Fruit fly (Drosophila melanogaster) whole organism, embryonic: ENCODE measurements around the gene Dbp21E2.

ENCODE experiments used
- Aef1 ChIP-seq: fragments of 200-800 bp; sonication (Bioruptor generic); IDR thresholded peaks from 3 replicates; pipeline ENCODE4 v1.3.6; 2022; ENCODE audit warnings: missing biosample characterization, missing genetic modification characterization
- Atf-2 ChIP-seq: fragments of 200-800 bp; sonication (Bioruptor generic); optimal IDR thresholded peaks from 2 replicates; lab custom pipeline; 2016; ENCODE audit warnings: missing biosample characterization, missing genetic modification characterization
- C15 ChIP-seq: fragments of 200-800 bp; sonication (Bioruptor generic); IDR thresholded peaks from 3 replicates; pipeline ENCODE4 v1.3.6; 2022; ENCODE audit warnings: missing biosample characterization, missing genetic modification characterization
- CG10959 ChIP-seq: fragments of 200-800 bp; sonication (Bioruptor generic); IDR thresholded peaks from 2 replicates; pipeline ENCODE4 v1.3.6; 2022; ENCODE audit warnings: missing biosample characterization, missing genetic modification characterization
- CG11723 ChIP-seq: fragments of 200-800 bp; sonication (Bioruptor generic); optimal IDR thresholded peaks from 2 replicates; lab custom pipeline; 2017; ENCODE audit warnings: missing biosample characterization, mild to moderate bottlenecking, missing genetic modification characterization
- CG12744 ChIP-seq: fragments of 200-800 bp; sonication (Bioruptor generic); optimal IDR thresholded peaks from 2 replicates; lab custom pipeline; 2016; ENCODE audit warnings: missing biosample characterization, missing genetic modification characterization
- CG1603 ChIP-seq: fragments of 200-800 bp; sonication (Bioruptor generic); optimal IDR thresholded peaks from 2 replicates; lab custom pipeline; 2019; ENCODE audit warnings: missing biosample characterization, mild to moderate bottlenecking, missing genetic modification characterization, moderate library complexity
- CG18476 ChIP-seq: fragments of 200-800 bp; sonication (Bioruptor generic); optimal IDR thresholded peaks from 2 replicates; lab custom pipeline; 2016; ENCODE audit warnings: missing biosample characterization, mild to moderate bottlenecking, missing genetic modification characterization
- CG18599 ChIP-seq: fragments of 200-800 bp; sonication (Bioruptor generic); optimal IDR thresholded peaks from 3 replicates; lab custom pipeline; 2017; ENCODE audit warnings: missing biosample characterization, missing genetic modification characterization, mild to moderate bottlenecking, moderate library complexity, missing genetic modification reagents
- CG30403 ChIP-seq: fragments of 200-800 bp; sonication (Bioruptor generic); optimal IDR thresholded peaks from 3 replicates; lab custom pipeline; 2016; ENCODE audit warnings: missing biosample characterization, missing genetic modification characterization
- CG34376 ChIP-seq: fragments of 200-800 bp; sonication (Bioruptor generic); optimal IDR thresholded peaks from 2 replicates; lab custom pipeline; 2018; ENCODE audit warnings: missing biosample characterization, mild to moderate bottlenecking, missing genetic modification characterization
- CG6272 ChIP-seq: fragments of 200-800 bp; sonication (Bioruptor generic); IDR thresholded peaks from 2 replicates; pipeline ENCODE4 v1.3.6; 2022; ENCODE audit warnings: missing biosample characterization, missing genetic modification characterization
- CG6791 ChIP-seq: fragments of 200-800 bp; sonication (Bioruptor generic); IDR thresholded peaks from 3 replicates; pipeline ENCODE4 v1.3.6; 2022; ENCODE audit warnings: missing biosample characterization, missing genetic modification characterization; ENCODE audit not compliant: partially characterized antibody
- CG7271 ChIP-seq: fragments of 200-800 bp; sonication (Bioruptor generic); optimal IDR thresholded peaks from 2 replicates; lab custom pipeline; 2018; ENCODE audit warnings: missing biosample characterization, mild to moderate bottlenecking, missing genetic modification characterization, moderate library complexity
- CG7786 ChIP-seq: fragments of 200-800 bp; sonication (Bioruptor generic); optimal IDR thresholded peaks from 2 replicates; lab custom pipeline; 2016; ENCODE audit warnings: missing biosample characterization, missing genetic modification characterization
- CG8924 ChIP-seq: fragments of 200-800 bp; optimal IDR thresholded peaks from 3 replicates; lab custom pipeline; 2019; ENCODE audit warnings: missing biosample characterization, mild to moderate bottlenecking, missing genetic modification characterization, moderate library complexity
- CG9437 ChIP-seq: fragments of 200-800 bp; sonication (Bioruptor generic); optimal IDR thresholded peaks from 2 replicates; lab custom pipeline; 2018; ENCODE audit warnings: missing biosample characterization, mild to moderate bottlenecking, missing genetic modification characterization
- CTCF ChIP-seq: fragments of 200-800 bp; sonication (Bioruptor generic); optimal IDR thresholded peaks from 2 replicates; lab custom pipeline; 2017; ENCODE audit warnings: missing biosample characterization, mild to moderate bottlenecking, missing genetic modification characterization, moderate library complexity
- Chrac-16 ChIP-seq: fragments of 200-800 bp; sonication (Bioruptor generic); optimal IDR thresholded peaks from 3 replicates; lab custom pipeline; 2016; ENCODE audit warnings: missing biosample characterization, missing genetic modification characterization
- Mes4 ChIP-seq: fragments of 200-800 bp; sonication (Bioruptor generic); optimal IDR thresholded peaks from 2 replicates; lab custom pipeline; 2016; ENCODE audit warnings: missing biosample characterization, missing genetic modification characterization
- NC2α ChIP-seq: fragments of 200-800 bp; sonication (Bioruptor generic); optimal IDR thresholded peaks from 2 replicates; lab custom pipeline; 2016; ENCODE audit warnings: missing biosample characterization, missing genetic modification characterization
- Opbp ChIP-seq: fragments of 200-800 bp; sonication (Bioruptor generic); IDR thresholded peaks from 3 replicates; pipeline ENCODE4 v1.3.6; 2022; ENCODE audit warnings: missing biosample characterization, missing genetic modification characterization; ENCODE audit not compliant: partially characterized antibody
- Rfx ChIP-seq: fragments of 200-800 bp; sonication (Bioruptor generic); IDR thresholded peaks from 2 replicates; pipeline ENCODE4 v1.3.6; 2022; ENCODE audit warnings: missing biosample characterization, missing genetic modification characterization
- Stat92E ChIP-seq, 3 experiments: fragments of >200 bp in 2 of 3; fragments of 200-800 bp in 1 of 3; sonication (Bioruptor generic) in 1 of 3; optimal IDR thresholded peaks; 2 replicates each; lab custom pipeline; 2017 to 2019; ENCODE audit warnings: missing biosample characterization in 3 of 3, missing genetic modification characterization in 3 of 3, mild to moderate bottlenecking in 1 of 3, moderate library complexity in 1 of 3
- TFAM ChIP-seq: fragments of 200-800 bp; sonication (Bioruptor generic); optimal IDR thresholded peaks from 2 replicates; lab custom pipeline; 2017; ENCODE audit warnings: missing biosample characterization, missing genetic modification characterization, inconsistent platforms
- bigmax ChIP-seq: fragments of 200-800 bp; sonication (Bioruptor generic); optimal IDR thresholded peaks from 2 replicates; lab custom pipeline; 2018; ENCODE audit warnings: missing biosample characterization, mild to moderate bottlenecking, missing genetic modification characterization
- bowl ChIP-seq: fragments of 200-800 bp; sonication (Bioruptor generic); IDR thresholded peaks from 2 replicates; pipeline ENCODE4 v1.3.6; 2022; ENCODE audit warnings: missing biosample characterization, missing genetic modification characterization
- crc ChIP-seq: fragments of 200-800 bp; sonication (Bioruptor generic); optimal IDR thresholded peaks from 2 replicates; lab custom pipeline; 2016; ENCODE audit warnings: missing biosample characterization, missing genetic modification characterization
- crp ChIP-seq, 2 experiments: fragments of 200-800 bp; sonication (Bioruptor generic); optimal IDR thresholded peaks; 2 replicates in 1 of 2; 3 replicates in 1 of 2; lab custom pipeline; 2017; ENCODE audit warnings: missing biosample characterization in 2 of 2, missing genetic modification characterization in 2 of 2, mild to moderate bottlenecking in 1 of 2, moderate library complexity in 1 of 2
- da ChIP-seq: fragments of 200-800 bp; sonication (Bioruptor generic); optimal IDR thresholded peaks from 2 replicates; lab custom pipeline; 2016; ENCODE audit warnings: missing biosample characterization, missing genetic modification characterization
- ewg ChIP-seq: fragments of 200-800 bp; sonication (Bioruptor generic); optimal IDR thresholded peaks from 3 replicates; lab custom pipeline; 2017; ENCODE audit warnings: mild to moderate bottlenecking, missing biosample characterization, missing genetic modification reagents, missing genetic modification characterization
- fd102C ChIP-seq: fragments of 200-800 bp; sonication (Bioruptor generic); optimal IDR thresholded peaks from 2 replicates; lab custom pipeline; 2018; ENCODE audit warnings: missing biosample characterization, mild to moderate bottlenecking, missing genetic modification characterization, moderate library complexity
- fd64A ChIP-seq: fragments of 200-800 bp; sonication (Bioruptor generic); optimal IDR thresholded peaks from 3 replicates; lab custom pipeline; 2018; ENCODE audit warnings: missing biosample characterization, mild to moderate bottlenecking, missing genetic modification characterization
- fru ChIP-seq: fragments of >200 bp; optimal IDR thresholded peaks from 2 replicates; lab custom pipeline; 2017
- ftz-f1 ChIP-seq: fragments of 200-800 bp; sonication (Bioruptor generic); optimal IDR thresholded peaks from 2 replicates; lab custom pipeline; 2016; ENCODE audit warnings: missing biosample characterization, missing genetic modification characterization
- klu ChIP-seq: fragments of 200-800 bp; sonication (Bioruptor generic); IDR thresholded peaks from 2 replicates; pipeline ENCODE4 v1.3.6; 2022; ENCODE audit warnings: missing biosample characterization, missing genetic modification characterization
- nau ChIP-seq: fragments of 200-800 bp; sonication (Bioruptor generic); optimal IDR thresholded peaks from 3 replicates; lab custom pipeline; 2017; ENCODE audit warnings: missing biosample characterization, mild to moderate bottlenecking, missing genetic modification characterization, missing genetic modification reagents
- pb ChIP-seq: fragments of 200-800 bp; sonication (Bioruptor generic); optimal IDR thresholded peaks from 3 replicates; lab custom pipeline; 2016; ENCODE audit warnings: missing biosample characterization, missing genetic modification characterization
- pum ChIP-seq: fragments of 200-800 bp; sonication (Bioruptor generic); optimal IDR thresholded peaks from 2 replicates; lab custom pipeline; 2016; ENCODE audit warnings: missing biosample characterization, missing genetic modification characterization
- pzg ChIP-seq: fragments of 200-800 bp; sonication (Bioruptor generic); optimal IDR thresholded peaks from 3 replicates; lab custom pipeline; 2018; ENCODE audit warnings: missing biosample characterization, mild to moderate bottlenecking, missing genetic modification characterization, moderate library complexity
- ro ChIP-seq: fragments of 200-800 bp; sonication (Bioruptor generic); IDR thresholded peaks from 2 replicates; pipeline ENCODE4 v1.3.6; 2022; ENCODE audit warnings: missing biosample characterization, missing genetic modification characterization
- sens-2 ChIP-seq: fragments of 200-800 bp; sonication (Bioruptor generic); IDR thresholded peaks from 2 replicates; pipeline ENCODE4 v1.3.6; 2022; ENCODE audit warnings: missing biosample characterization, missing genetic modification characterization
- shn ChIP-seq: fragments of 200-800 bp; sonication (Bioruptor generic); optimal IDR thresholded peaks from 3 replicates; lab custom pipeline; 2016; ENCODE audit warnings: missing biosample characterization, missing genetic modification characterization
- sima ChIP-seq: fragments of 200-800 bp; sonication (Bioruptor generic); optimal IDR thresholded peaks from 2 replicates; lab custom pipeline; 2016; ENCODE audit warnings: missing biosample characterization, missing genetic modification characterization
- slou ChIP-seq: fragments of 200-800 bp; sonication (Bioruptor generic); optimal IDR thresholded peaks from 3 replicates; lab custom pipeline; 2016; ENCODE audit warnings: missing biosample characterization, missing genetic modification characterization
- sna ChIP-seq: fragments of 200-800 bp; sonication (Bioruptor generic); IDR thresholded peaks from 2 replicates; pipeline ENCODE4 v1.3.6; 2022; ENCODE audit warnings: missing biosample characterization, missing genetic modification characterization; ENCODE audit not compliant: partially characterized antibody
- sqz ChIP-seq: fragments of 200-800 bp; sonication (Bioruptor generic); optimal IDR thresholded peaks from 3 replicates; lab custom pipeline; 2018; ENCODE audit warnings: missing biosample characterization, mild to moderate bottlenecking, missing genetic modification characterization
- ttk ChIP-seq: fragments of 200-800 bp; sonication (Bioruptor generic); IDR thresholded peaks from 2 replicates; pipeline ENCODE4 v2.1.2; 2022; ENCODE audit warnings: missing biosample characterization, missing genetic modification characterization
- twi ChIP-seq: fragments of 200-800 bp; optimal IDR thresholded peaks from 2 replicates; lab custom pipeline; 2019; ENCODE audit warnings: missing biosample characterization, mild to moderate bottlenecking, missing genetic modification characterization, moderate library complexity
- tx ChIP-seq: fragments of 200-800 bp; sonication (Bioruptor generic); optimal IDR thresholded peaks from 2 replicates; lab custom pipeline; 2016; ENCODE audit warnings: missing biosample characterization, missing genetic modification characterization
- z ChIP-seq: fragments of 200-800 bp; sonication (Bioruptor generic); IDR thresholded peaks from 3 replicates; pipeline ENCODE4 v1.3.6; 2022; ENCODE audit warnings: missing biosample characterization, missing genetic modification characterization
- zen2 ChIP-seq: fragments of 200-800 bp; sonication (Bioruptor generic); IDR thresholded peaks from 3 replicates; pipeline ENCODE4 v1.3.6; 2022; ENCODE audit warnings: missing biosample characterization, missing genetic modification characterization; ENCODE audit not compliant: partially characterized antibody

Dbp21E2 gene

dm6 chr2L:855052-855547 is 43.7 kb downstream of the Dbp21E2 start, which contains the start of gene CG13949 (continued):
- peak; percentile 61 for TF ChIP-seq tx (GFP tag; lab: Kevin White, UChicago)
- TF ChIP-seq slou (GFP tag; lab: Kevin White, UChicago), result peak; percentile 25
- no peak for TF ChIP-seq da (GFP tag; lab: Kevin White, UChicago)
- TF ChIP-seq Chrac-16 (GFP tag; lab: Kevin White, UChicago), result peak; percentile 59
- TF ChIP-seq Atf-2 (GFP tag; lab: Kevin White, UChicago), result peak; percentile 33
- TF ChIP-seq shn (GFP tag; lab: Kevin White, UChicago), result peak; percentile 59
- peak; percentile 54 for TF ChIP-seq CTCF (GFP tag; lab: Kevin White, UChicago)
- TF ChIP-seq CG8924 (tag; lab: Kevin White, UChicago), result peak; percentile 53
- TF ChIP-seq fd64A (GFP tag; lab: Kevin White, UChicago), result no peak
- TF ChIP-seq CG6272 (GFP tag; lab: Robert Waterston, UW), result peak; percentile 72
- no peak for TF ChIP-seq crc (GFP tag; lab: Kevin White, UChicago)
- no peak for TF ChIP-seq CG18476 (GFP tag; lab: Kevin White, UChicago)
- TF ChIP-seq ro (GFP tag; lab: Robert Waterston, UW), result no peak
- no peak for TF ChIP-seq zen2 (GFP tag; lab: Robert Waterston, UW)
- TF ChIP-seq sima, result no peak
- TF ChIP-seq Mes4 (GFP tag; lab: Kevin White, UChicago), result peak; percentile 21
- peak; percentile 41 for TF ChIP-seq pum (GFP tag; lab: Kevin White, UChicago)
- peak; percentile 64 for TF ChIP-seq CG34376
- TF ChIP-seq CG7271 (tag; lab: Kevin White, UChicago), result no peak
- TF ChIP-seq C15 (GFP tag; lab: Robert Waterston, UW), result no peak
- peak; percentile 55 for TF ChIP-seq pzg (GFP tag; lab: Kevin White, UChicago)
- peak; percentile 70 for TF ChIP-seq CG30403 (GFP tag; lab: Kevin White, UChicago)
- TF ChIP-seq ewg, result peak; percentile 35
- TF ChIP-seq CG7786 (GFP tag; lab: Kevin White, UChicago), result no peak
- peak; percentile 19 for TF ChIP-seq twi (tag; lab: Kevin White, UChicago)
- no peak for TF ChIP-seq fru (lab: Kevin White, UChicago)
- no peak for TF ChIP-seq CG9437 (GFP tag; lab: Kevin White, UChicago)
- no peak for TF ChIP-seq nau (GFP tag; lab: Kevin White, UChicago)
- peak; percentile 99 for TF ChIP-seq CG10959
- TF ChIP-seq TFAM (GFP tag; lab: Kevin White, UChicago), result no peak
- peak; percentile 65; the same call in 2 of the 3 replicates for TF ChIP-seq CG6791 (GFP tag; lab: Robert Waterston, UW)
- TF ChIP-seq Stat92E (GFP tag; optimal IDR thresholded peaks at IDR 0.05; lab: Kevin White, UChicago), result no peak
- TF ChIP-seq pb (GFP tag; lab: Kevin White, UChicago), result no peak
- peak; percentile 60; the same call in 1 of the 3 replicates for TF ChIP-seq z (GFP tag; lab: Robert Waterston, UW)
- TF ChIP-seq crp (GFP tag; optimal IDR thresholded peaks at IDR 0.05; lab: Kevin White, UChicago), result no peak
- no peak for TF ChIP-seq sna
- TF ChIP-seq CG12744 (GFP tag; lab: Kevin White, UChicago), result no peak
- no peak for TF ChIP-seq ftz-f1 (GFP tag; lab: Kevin White, UChicago)
- TF ChIP-seq CG18599 (GFP tag; lab: Kevin White, UChicago), result peak; percentile 70
- no peak for TF ChIP-seq CG11723 (GFP tag; lab: Kevin White, UChicago)
- peak; percentile 80 for TF ChIP-seq ttk (GFP tag; lab: Robert Waterston, UW)
- TF ChIP-seq Aef1 (GFP tag; lab: Robert Waterston, UW), result peak; percentile 82
- TF ChIP-seq NC2α (GFP tag; lab: Kevin White, UChicago), result no peak
- no peak for TF ChIP-seq sens-2
- TF ChIP-seq Rfx (GFP tag; lab: Robert Waterston, UW), result peak; percentile 93
- TF ChIP-seq bowl (GFP tag; lab: Robert Waterston, UW), result no peak
- TF ChIP-seq klu, result peak; percentile 47; the same call in 1 of the 2 replicates
- TF ChIP-seq bigmax (GFP tag; lab: Kevin White, UChicago), result no peak
- TF ChIP-seq fd102C (GFP tag; lab: Kevin White, UChicago), result no peak
- peak; percentile 63 for TF ChIP-seq Opbp (GFP tag; lab: Robert Waterston, UW)
- peak; percentile 73 for TF ChIP-seq CG1603
- TF ChIP-seq sqz (GFP tag; lab: Kevin White, UChicago), result no peak
